Worm (Caenorhabditis elegans) whole organism, L3 larva: ENCODE data around the gene math-4.

Experiments used
- ZK546.5 ChIP-seq: sonication (generic microtip); optimal IDR thresholded peaks from 2 replicates; lab custom pipeline; 2017; ENCODE audit warnings: missing biosample characterization, missing genetic modification characterization
- aly-2 ChIP-seq: fragments of 150-350 bp; optimal IDR thresholded peaks from 2 replicates; lab custom pipeline; 2014; ENCODE audit warnings: missing biosample characterization, missing genetic modification characterization
- ceh-28 ChIP-seq: fragments of 150-350 bp; optimal IDR thresholded peaks from 2 replicates; lab custom pipeline; 2014; ENCODE audit warnings: missing biosample characterization, missing genetic modification reagents, missing genetic modification characterization
- elt-1 ChIP-seq: fragments of 150-350 bp; optimal IDR thresholded peaks from 2 replicates; lab custom pipeline; 2014; ENCODE audit warnings: missing biosample characterization, missing genetic modification characterization
- fos-1 ChIP-seq: fragments of 150-350 bp; optimal IDR thresholded peaks from 2 replicates; lab custom pipeline; 2014; ENCODE audit warnings: missing biosample characterization, missing genetic modification characterization
- lin-15B ChIP-seq: fragments of 150-350 bp; optimal IDR thresholded peaks from 2 replicates; lab custom pipeline; 2014; ENCODE audit warnings: missing biosample characterization, missing genetic modification characterization
- nhr-12 ChIP-seq: fragments of 150-350 bp; optimal IDR thresholded peaks from 2 replicates; lab custom pipeline; 2014; ENCODE audit warnings: missing biosample characterization, missing genetic modification characterization
- nhr-28 ChIP-seq: fragments of 150-350 bp; optimal IDR thresholded peaks from 2 replicates; lab custom pipeline; 2014; ENCODE audit warnings: missing biosample characterization, missing genetic modification characterization
- nhr-76 ChIP-seq: fragments of 150-350 bp; sonication (generic microtip); optimal IDR thresholded peaks from 5 replicates; lab custom pipeline; 2014; ENCODE audit warnings: missing biosample characterization, missing genetic modification characterization
- pqm-1 ChIP-seq: fragments of 150-350 bp; optimal IDR thresholded peaks from 2 replicates; lab custom pipeline; 2017; ENCODE audit warnings: missing biosample characterization, missing genetic modification characterization, inconsistent platforms
- tbx-2 ChIP-seq: sonication (generic microtip); optimal IDR thresholded peaks from 2 replicates; lab custom pipeline; 2016; ENCODE audit warnings: mild to moderate bottlenecking, missing genetic modification characterization, missing compliant biosample characterization
- unc-39 ChIP-seq: sonication (generic microtip); optimal IDR thresholded peaks from 4 replicates; lab custom pipeline; 2017; ENCODE audit warnings: missing biosample characterization, missing genetic modification characterization
- unc-62 ChIP-seq: fragments of 150-350 bp; sonication (generic microtip); optimal IDR thresholded peaks from 4 replicates; lab custom pipeline; 2014; ENCODE audit warnings: missing biosample characterization, missing genetic modification reagents, missing genetic modification characterization
- ztf-4 ChIP-seq: fragments of 150-350 bp; optimal IDR thresholded peaks from 2 replicates; lab custom pipeline; 2014; ENCODE audit warnings: missing biosample characterization, missing genetic modification characterization

ce11 chrII:1771785-1772184, 10.6 kb downstream of the math-4 start, which contains the start of gene math-3:
- no peak for TF ChIP-seq elt-1 (tag; lab: Kevin White, UChicago)
- TF ChIP-seq ZK546.5 (tag; lab: Kevin White, UChicago): no peak
- TF ChIP-seq aly-2 (tag; lab: Kevin White, UChicago): no peak
- no peak for TF ChIP-seq unc-62 (GFP tag; lab: Kevin White, UChicago)
- no peak for TF ChIP-seq tbx-2 (tag; lab: Kevin White, UChicago)
- no peak for TF ChIP-seq lin-15B (tag; lab: Kevin White, UChicago)
- no peak for TF ChIP-seq pqm-1 (tag; lab: Kevin White, UChicago)
- no peak for TF ChIP-seq fos-1 (tag; lab: Kevin White, UChicago)
- no peak for TF ChIP-seq nhr-12 (tag; lab: Kevin White, UChicago)
- TF ChIP-seq unc-39 (tag; lab: Kevin White, UChicago): no peak
- TF ChIP-seq ceh-28: no peak
- TF ChIP-seq ztf-4 (tag; lab: Kevin White, UChicago): no peak
- TF ChIP-seq nhr-28 (tag; lab: Kevin White, UChicago): no peak
- TF ChIP-seq nhr-76 (tag; lab: Kevin White, UChicago): no peak
